Fruit fly (Drosophila melanogaster) whole organism, embryonic: ENCODE results near the gene SrpRbeta.
A peak's percentile ranks its signal among the peaks of the same experiment; 100 is the strongest.

Experiments
- ATbp ChIP-seq: fragments of 200-800 bp; sonication (Bioruptor generic); optimal IDR thresholded peaks from 2 replicates; lab custom pipeline; 2017; ENCODE audit warnings: missing biosample characterization, mild to moderate bottlenecking, missing genetic modification characterization, missing genetic modification reagents
- CG10147 ChIP-seq: fragments of 200-800 bp; sonication (Bioruptor generic); optimal IDR thresholded peaks from 2 replicates; lab custom pipeline; 2019; ENCODE audit warnings: missing biosample characterization, mild to moderate bottlenecking, missing genetic modification characterization, moderate library complexity
- CG11093 ChIP-seq: fragments of 200-800 bp; sonication (Bioruptor generic); IDR thresholded peaks from 3 replicates; pipeline ENCODE4 v1.3.6; 2022; ENCODE audit warnings: missing biosample characterization, missing genetic modification characterization
- CG12659 ChIP-seq: fragments of 200-800 bp; sonication (Bioruptor generic); optimal IDR thresholded peaks from 3 replicates; lab custom pipeline; 2017; ENCODE audit warnings: mild to moderate bottlenecking, missing biosample characterization, missing genetic modification reagents, missing genetic modification characterization
- CG12769 ChIP-seq: fragments of 200-800 bp; sonication (Bioruptor generic); optimal IDR thresholded peaks from 2 replicates; lab custom pipeline; 2019; ENCODE audit warnings: missing biosample characterization, mild to moderate bottlenecking, missing genetic modification characterization, moderate library complexity
- CG13296 ChIP-seq: fragments of 200-800 bp; sonication (Bioruptor generic); optimal IDR thresholded peaks from 3 replicates; lab custom pipeline; 2018; ENCODE audit warnings: missing biosample characterization, mild to moderate bottlenecking, missing genetic modification characterization
- CG16813 ChIP-seq: fragments of 200-800 bp; sonication (Bioruptor generic); IDR thresholded peaks from 3 replicates; pipeline ENCODE4 v1.3.6; 2022; ENCODE audit warnings: missing biosample characterization, missing genetic modification characterization; ENCODE audit not compliant: partially characterized antibody
- CG17568 ChIP-seq: fragments of 200-800 bp; sonication (Bioruptor generic); optimal IDR thresholded peaks from 2 replicates; lab custom pipeline; 2018; ENCODE audit warnings: missing biosample characterization, mild to moderate bottlenecking, missing genetic modification characterization, moderate library complexity
- CG17912 ChIP-seq: fragments of 200-800 bp; sonication (Bioruptor generic); optimal IDR thresholded peaks from 2 replicates; lab custom pipeline; 2018; ENCODE audit warnings: missing biosample characterization, mild to moderate bottlenecking, missing genetic modification characterization
- CG2202 ChIP-seq: fragments of 200-800 bp; sonication (Bioruptor generic); optimal IDR thresholded peaks from 2 replicates; lab custom pipeline; 2018; ENCODE audit warnings: missing biosample characterization, mild to moderate bottlenecking, missing genetic modification characterization
- CG32767 ChIP-seq: fragments of 200-800 bp; sonication (Bioruptor generic); IDR thresholded peaks from 2 replicates; pipeline ENCODE4 v1.3.6; 2022; ENCODE audit warnings: missing biosample characterization, missing genetic modification characterization
- CG42726 ChIP-seq: fragments of 200-800 bp; sonication (Bioruptor generic); IDR thresholded peaks from 2 replicates; pipeline ENCODE4 v1.3.6; 2022; ENCODE audit warnings: missing biosample characterization, missing genetic modification characterization; ENCODE audit not compliant: partially characterized antibody
- CG6683 ChIP-seq: fragments of 200-800 bp; sonication (Bioruptor generic); optimal IDR thresholded peaks from 2 replicates; lab custom pipeline; 2017; ENCODE audit warnings: missing biosample characterization, mild to moderate bottlenecking, missing genetic modification characterization, missing genetic modification reagents
- CG6813 ChIP-seq: fragments of 200-800 bp; sonication (Bioruptor generic); optimal IDR thresholded peaks from 2 replicates; lab custom pipeline; 2017; ENCODE audit warnings: missing biosample characterization, missing genetic modification characterization, mild to moderate bottlenecking, moderate library complexity, missing genetic modification reagents
- CG7372 ChIP-seq: fragments of 200-800 bp; sonication (Bioruptor generic); IDR thresholded peaks from 2 replicates; pipeline ENCODE4 v1.3.6; 2022; ENCODE audit warnings: missing biosample characterization, missing genetic modification characterization
- CG8089 ChIP-seq: fragments of 200-800 bp; sonication (Bioruptor generic); optimal IDR thresholded peaks from 3 replicates; lab custom pipeline; 2016; ENCODE audit warnings: missing biosample characterization, missing genetic modification characterization
- CG9437 ChIP-seq: fragments of 200-800 bp; sonication (Bioruptor generic); optimal IDR thresholded peaks from 2 replicates; lab custom pipeline; 2018; ENCODE audit warnings: missing biosample characterization, mild to moderate bottlenecking, missing genetic modification characterization
- CkIIα-i1 ChIP-seq: fragments of 200-800 bp; sonication (Bioruptor generic); IDR thresholded peaks from 2 replicates; pipeline ENCODE4 v1.3.6; 2022; ENCODE audit warnings: missing biosample characterization, missing genetic modification characterization
- D ChIP-seq, 2 experiments: fragments of 200-800 bp in 1 of 2; fragments of >200 bp in 1 of 2; sonication (Bioruptor generic) in 1 of 2; optimal IDR thresholded peaks; 2 replicates in 1 of 2; 3 replicates in 1 of 2; lab custom pipeline; 2017; ENCODE audit warnings: mild to moderate bottlenecking in 1 of 2, missing biosample characterization in 1 of 2, missing genetic modification characterization in 1 of 2, missing genetic modification reagents in 1 of 2
- Dip3 ChIP-seq: fragments of 200-800 bp; sonication (Bioruptor generic); optimal IDR thresholded peaks from 3 replicates; lab custom pipeline; 2016; ENCODE audit warnings: missing biosample characterization, missing genetic modification characterization
- HmgZ ChIP-seq: fragments of 200-800 bp; sonication (Bioruptor generic); optimal IDR thresholded peaks from 2 replicates; lab custom pipeline; 2018; ENCODE audit warnings: missing biosample characterization, mild to moderate bottlenecking, missing genetic modification characterization
- Jarid2 ChIP-seq: fragments of 200-800 bp; sonication (Bioruptor generic); optimal IDR thresholded peaks from 3 replicates; lab custom pipeline; 2017; ENCODE audit warnings: mild to moderate bottlenecking, missing biosample characterization, missing genetic modification reagents, missing genetic modification characterization
- Lpt ChIP-seq: fragments of >200 bp; optimal IDR thresholded peaks from 2 replicates; lab custom pipeline; 2018; ENCODE audit warnings: missing biosample characterization, missing genetic modification characterization
- Max ChIP-seq: fragments of 200-800 bp; sonication (Bioruptor generic); optimal IDR thresholded peaks from 2 replicates; lab custom pipeline; 2016; ENCODE audit warnings: missing biosample characterization, mild to moderate bottlenecking, missing genetic modification characterization
- Rfx ChIP-seq: fragments of 200-800 bp; sonication (Bioruptor generic); IDR thresholded peaks from 2 replicates; pipeline ENCODE4 v1.3.6; 2022; ENCODE audit warnings: missing biosample characterization, missing genetic modification characterization
- Sox102F ChIP-seq: fragments of 200-800 bp; sonication (Bioruptor generic); optimal IDR thresholded peaks from 2 replicates; lab custom pipeline; 2018; ENCODE audit warnings: missing biosample characterization, mild to moderate bottlenecking, missing genetic modification characterization, moderate library complexity
- TFAM ChIP-seq: fragments of 200-800 bp; sonication (Bioruptor generic); optimal IDR thresholded peaks from 2 replicates; lab custom pipeline; 2017; ENCODE audit warnings: missing biosample characterization, missing genetic modification characterization, inconsistent platforms
- ab ChIP-seq: fragments of 200-800 bp; sonication (Bioruptor generic); optimal IDR thresholded peaks from 2 replicates; lab custom pipeline; 2016; ENCODE audit warnings: missing biosample characterization, missing genetic modification characterization
- aop ChIP-seq: fragments of 200-800 bp; sonication (Bioruptor generic); IDR thresholded peaks from 2 replicates; pipeline ENCODE4 v1.3.6; 2022; ENCODE audit warnings: missing biosample characterization, missing genetic modification characterization
- ap ChIP-seq: fragments of 200-800 bp; sonication (Bioruptor generic); IDR thresholded peaks from 2 replicates; pipeline ENCODE4 v1.3.6; 2022; ENCODE audit warnings: missing biosample characterization, missing genetic modification characterization
- bowl ChIP-seq: fragments of 200-800 bp; sonication (Bioruptor generic); IDR thresholded peaks from 2 replicates; pipeline ENCODE4 v1.3.6; 2022; ENCODE audit warnings: missing biosample characterization, missing genetic modification characterization
- bsh ChIP-seq, 2 experiments: fragments of 200-800 bp; sonication (Bioruptor generic); optimal IDR thresholded peaks; 2 replicates each; lab custom pipeline; 2017 to 2018; ENCODE audit warnings: mild to moderate bottlenecking in 2 of 2, missing biosample characterization in 2 of 2, missing genetic modification characterization in 2 of 2, moderate library complexity in 1 of 2
- caup ChIP-seq: fragments of 200-800 bp; sonication (Bioruptor generic); optimal IDR thresholded peaks from 3 replicates; lab custom pipeline; 2017; ENCODE audit warnings: missing biosample characterization, mild to moderate bottlenecking, missing genetic modification characterization, moderate library complexity; ENCODE audit not compliant: severe bottlenecking
- ci ChIP-seq: fragments of 200-800 bp; sonication (Bioruptor generic); IDR thresholded peaks from 3 replicates; pipeline ENCODE4 v1.3.6; 2022; ENCODE audit warnings: missing biosample characterization, missing genetic modification characterization
- crc ChIP-seq: fragments of 200-800 bp; sonication (Bioruptor generic); optimal IDR thresholded peaks from 2 replicates; lab custom pipeline; 2016; ENCODE audit warnings: missing biosample characterization, missing genetic modification characterization
- da ChIP-seq: fragments of 200-800 bp; sonication (Bioruptor generic); optimal IDR thresholded peaks from 2 replicates; lab custom pipeline; 2016; ENCODE audit warnings: missing biosample characterization, missing genetic modification characterization
- dati ChIP-seq: fragments of 200-800 bp; sonication (Bioruptor generic); IDR thresholded peaks from 2 replicates; pipeline ENCODE4 v1.3.6; 2022; ENCODE audit warnings: missing biosample characterization, missing genetic modification characterization
- fd64A ChIP-seq: fragments of 200-800 bp; sonication (Bioruptor generic); optimal IDR thresholded peaks from 3 replicates; lab custom pipeline; 2018; ENCODE audit warnings: missing biosample characterization, mild to moderate bottlenecking, missing genetic modification characterization
- gem ChIP-seq: fragments of 200-800 bp; sonication (Bioruptor generic); optimal IDR thresholded peaks from 2 replicates; lab custom pipeline; 2019; ENCODE audit warnings: missing biosample characterization, mild to moderate bottlenecking, missing genetic modification characterization, moderate library complexity
- grau ChIP-seq: fragments of 200-800 bp; optimal IDR thresholded peaks from 3 replicates; lab custom pipeline; 2019; ENCODE audit warnings: missing biosample characterization, mild to moderate bottlenecking, missing genetic modification characterization, moderate library complexity
- jing ChIP-seq: fragments of 200-800 bp; sonication (Bioruptor generic); optimal IDR thresholded peaks from 2 replicates; lab custom pipeline; 2018; ENCODE audit warnings: missing biosample characterization, mild to moderate bottlenecking, missing genetic modification characterization
- rib ChIP-seq: fragments of 200-800 bp; sonication (Bioruptor generic); IDR thresholded peaks from 2 replicates; pipeline ENCODE4 v1.3.6; 2022; ENCODE audit warnings: missing biosample characterization, missing genetic modification characterization
- ro ChIP-seq: fragments of 200-800 bp; sonication (Bioruptor generic); IDR thresholded peaks from 2 replicates; pipeline ENCODE4 v1.3.6; 2022; ENCODE audit warnings: missing biosample characterization, missing genetic modification characterization
- salm ChIP-seq: fragments of 200-800 bp; sonication (Bioruptor generic); optimal IDR thresholded peaks from 2 replicates; lab custom pipeline; 2018; ENCODE audit warnings: missing biosample characterization, mild to moderate bottlenecking, missing genetic modification characterization
- scrt ChIP-seq: fragments of 200-800 bp; sonication (Bioruptor generic); optimal IDR thresholded peaks from 2 replicates; lab custom pipeline; 2018; ENCODE audit warnings: missing biosample characterization, mild to moderate bottlenecking, missing genetic modification characterization, moderate library complexity
- tio ChIP-seq: fragments of 200-800 bp; sonication (Bioruptor generic); optimal IDR thresholded peaks from 2 replicates; lab custom pipeline; 2017; ENCODE audit warnings: missing biosample characterization, missing genetic modification characterization, inconsistent platforms
- wek ChIP-seq: fragments of 200-800 bp; sonication (Bioruptor generic); optimal IDR thresholded peaks from 3 replicates; lab custom pipeline; 2018; ENCODE audit warnings: missing biosample characterization, mild to moderate bottlenecking, missing genetic modification characterization, moderate library complexity
- zf30C ChIP-seq: fragments of 200-800 bp; sonication (Bioruptor generic); optimal IDR thresholded peaks from 3 replicates; lab custom pipeline; 2018; ENCODE audit warnings: missing biosample characterization, mild to moderate bottlenecking, missing genetic modification characterization

Gene SrpRbeta

DNA sequence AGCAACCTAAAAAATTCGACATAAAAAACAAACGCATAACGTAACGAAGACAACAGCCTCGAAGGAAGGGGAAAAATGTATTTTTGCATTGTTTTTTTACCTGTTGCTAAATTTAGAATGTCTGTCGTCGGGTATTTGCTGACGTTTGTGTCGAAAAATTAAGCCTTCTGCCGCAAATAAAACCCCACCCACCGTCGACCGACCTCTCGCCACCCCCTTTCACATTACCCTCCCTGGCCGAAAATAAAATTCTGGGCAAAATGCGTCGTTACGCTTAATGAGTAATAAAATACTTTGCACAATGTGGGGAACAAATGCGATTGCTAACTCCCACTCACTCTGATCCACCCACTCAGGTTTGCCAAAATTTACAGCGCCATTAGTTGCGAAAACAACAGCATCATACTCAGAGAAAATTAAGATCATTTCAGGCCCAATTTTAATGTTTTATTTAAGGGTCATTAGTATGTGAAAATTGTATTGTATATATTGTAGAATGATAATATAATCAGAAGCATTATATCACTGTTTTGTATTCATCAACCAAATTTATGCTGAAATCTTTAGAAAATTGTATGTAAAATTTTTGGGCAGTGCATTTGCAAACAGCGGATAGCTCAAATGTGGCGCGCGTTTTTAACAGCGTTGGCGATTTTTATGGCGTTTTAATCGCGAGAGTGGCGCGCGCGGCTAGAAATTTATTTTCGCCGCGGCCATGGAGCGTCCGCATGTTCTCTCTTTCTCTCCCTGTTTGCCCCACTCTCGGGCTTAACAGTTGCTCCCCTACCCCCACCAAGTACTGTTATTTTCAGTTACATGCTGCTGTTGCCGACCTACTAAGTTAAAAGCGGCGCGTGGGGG, 47.6 kb downstream of the SrpRbeta start:
- TF ChIP-seq Lpt (GFP tag; lab: Kevin White, UChicago) (no peak), tio (GFP tag; lab: Kevin White, UChicago) (peak; percentile 30), ATbp (GFP tag; lab: Kevin White, UChicago) (no peak), Jarid2 (GFP tag; lab: Kevin White, UChicago) (no peak), aop (GFP tag; lab: Robert Waterston, UW) (no peak), TFAM (no peak), wek (GFP tag; lab: Kevin White, UChicago) (no peak), ab (GFP tag; lab: Kevin White, UChicago) (no peak), CG8089 (GFP tag; lab: Kevin White, UChicago) (no peak), CG32767 (no peak), jing (GFP tag; lab: Kevin White, UChicago) (no peak), ci (GFP tag; lab: Robert Waterston, UW) (no peak), CG12769 (tag; lab: Kevin White, UChicago) (peak; percentile 58), CG17568 (GFP tag; lab: Kevin White, UChicago) (peak; percentile 13), da (GFP tag; lab: Kevin White, UChicago) (no peak), CG12659 (GFP tag; lab: Kevin White, UChicago) (peak; percentile 23), crc (GFP tag; lab: Kevin White, UChicago) (no peak), CG17912 (GFP tag; lab: Kevin White, UChicago) (no peak), zf30C (GFP tag; lab: Kevin White, UChicago) (peak; percentile 1), dati (GFP tag; lab: Robert Waterston, UW) (no peak), caup (peak; percentile 41), D (optimal IDR thresholded peaks at IDR 0.05; lab: Kevin White, UChicago) (no peak), D (GFP tag; optimal IDR thresholded peaks at IDR 0.05; lab: Kevin White, UChicago) (no peak), Rfx (GFP tag; lab: Robert Waterston, UW) (peak; percentile 64), Max (GFP tag; lab: Kevin White, UChicago) (no peak), ro (GFP tag; lab: Robert Waterston, UW) (no peak), Sox102F (peak; percentile 51), rib (GFP tag; lab: Robert Waterston, UW) (peak; percentile 80), CG2202 (tag; lab: Kevin White, UChicago) (no peak), grau (peak; percentile 63), gem (tag; lab: Kevin White, UChicago) (peak; percentile 69), CG13296 (peak; percentile 12), scrt (GFP tag; lab: Kevin White, UChicago) (peak; percentile 9), CkIIα-i1 (no peak), CG11093 (GFP tag; lab: Robert Waterston, UW) (0 out of 3 replicates have a peak, but pooled peaks have one; percentile 32), CG16813 (GFP tag; lab: Robert Waterston, UW) (no peak), CG10147 (GFP tag; lab: Kevin White, UChicago) (no peak), bsh (GFP tag; optimal IDR thresholded peaks at IDR 0.05; lab: Kevin White, UChicago) (peak in 1 of 2 experiments; percentile 9), CG7372 (GFP tag; lab: Robert Waterston, UW) (no peak), bowl (no peak), HmgZ (tag; lab: Kevin White, UChicago) (peak; percentile 31), ap (GFP tag; lab: Robert Waterston, UW) (no peak), CG6813 (GFP tag; lab: Kevin White, UChicago) (no peak), CG42726 (GFP tag; lab: Robert Waterston, UW) (no peak), CG9437 (GFP tag; lab: Kevin White, UChicago) (no peak), salm (tag; lab: Kevin White, UChicago) (no peak), Dip3 (peak; percentile 47), CG6683 (GFP tag; lab: Kevin White, UChicago) (no peak), fd64A (GFP tag; lab: Kevin White, UChicago) (no peak)
